Worm (Caenorhabditis elegans) whole organism, young adult: ENCODE results near the gene gcl-1.
A peak's percentile ranks its signal among the peaks of the same experiment; 100 is the strongest.

ENCODE experiments used
- F22D6.2 ChIP-seq: sonication (generic microtip); optimal IDR thresholded peaks from 2 replicates; lab custom pipeline; 2016; ENCODE audit warnings: mild to moderate bottlenecking, missing genetic modification characterization, missing compliant biosample characterization
- F49E8.2 ChIP-seq: sonication (generic microtip); optimal IDR thresholded peaks from 3 replicates; lab custom pipeline; 2017; ENCODE audit warnings: missing genetic modification characterization, mild to moderate bottlenecking, missing compliant biosample characterization, antibody characterized with exemption, moderate library complexity; ENCODE audit not compliant: insufficient read depth
- F52B5.7 ChIP-seq: sonication (generic microtip); optimal IDR thresholded peaks from 2 replicates; lab custom pipeline; 2016; ENCODE audit warnings: mild to moderate bottlenecking, missing genetic modification characterization, missing compliant biosample characterization
- K11D2.4 ChIP-seq: fragments of 200-800 bp; sonication (Bioruptor generic); IDR thresholded peaks from 2 replicates; pipeline ENCODE4 v1.3.6; 2022; ENCODE audit warnings: missing genetic modification reagents, missing genetic modification characterization, missing compliant biosample characterization
- K12H6.12 ChIP-seq: fragments of 200-800 bp; sonication (Bioruptor generic); optimal IDR thresholded peaks from 2 replicates; lab custom pipeline; 2018; ENCODE audit warnings: mild to moderate bottlenecking, missing genetic modification characterization, missing compliant biosample characterization
- Y53G8AR.9 ChIP-seq: fragments of 200-800 bp; sonication (Bioruptor generic); conservative IDR thresholded peaks from 2 replicates; pipeline ENCODE4 v1.3.6; 2022; ENCODE audit warnings: missing genetic modification reagents, missing genetic modification characterization, missing compliant biosample characterization
- Y56A3A.18 ChIP-seq: fragments of 200-800 bp; sonication (Bioruptor generic); IDR thresholded peaks from 2 replicates; pipeline ENCODE4 v1.3.6; 2022; ENCODE audit warnings: missing genetic modification reagents, missing genetic modification characterization, missing compliant biosample characterization
- Y67H2A.10 ChIP-seq: fragments of 200-800 bp; sonication (Bioruptor generic); conservative IDR thresholded peaks from 2 replicates; pipeline ENCODE4 v1.3.6; 2022; ENCODE audit warnings: missing genetic modification reagents, missing genetic modification characterization, missing compliant biosample characterization
- ama-1 ChIP-seq, 3 experiments: fragments of 150-350 bp in 1 of 3; sonication (generic microtip) in 2 of 3; optimal IDR thresholded peaks; 2 replicates each; lab custom pipeline; 2014 to 2018; ENCODE audit warnings: missing biosample characterization in 2 of 3, missing genetic modification characterization in 2 of 3, missing genetic modification reagents in 2 of 3
- atf-7 ChIP-seq: sonication (generic microtip); optimal IDR thresholded peaks from 2 replicates; lab custom pipeline; 2017; ENCODE audit warnings: mild to moderate bottlenecking, missing genetic modification characterization, missing compliant biosample characterization
- cebp-1 ChIP-seq, 2 experiments: fragments of 200-800 bp in 1 of 2; sonication (Bioruptor generic) in 1 of 2; sonication (generic microtip) in 1 of 2; IDR thresholded peaks in 1 of 2; optimal IDR thresholded peaks in 1 of 2; 2 replicates each; pipeline versions ENCODE4 v1.3.6 to Lab custom; 2017 to 2022; ENCODE audit warnings: missing compliant biosample characterization in 2 of 2, missing genetic modification characterization in 2 of 2, mild to moderate bottlenecking in 1 of 2, missing genetic modification reagents in 1 of 2, moderate library complexity in 1 of 2
- cebp-2 ChIP-seq: fragments of 200-800 bp; sonication (Bioruptor generic); IDR thresholded peaks from 2 replicates; pipeline ENCODE4 v1.3.6; 2022; ENCODE audit warnings: missing genetic modification characterization, missing compliant biosample characterization
- ceh-100 ChIP-seq: fragments of 200-800 bp; sonication (Bioruptor generic); IDR thresholded peaks from 2 replicates; pipeline ENCODE4 v1.3.6; 2022; ENCODE audit warnings: missing genetic modification reagents, missing genetic modification characterization, missing compliant biosample characterization
- ceh-27 ChIP-seq: fragments of 200-800 bp; sonication (Bioruptor generic); optimal IDR thresholded peaks from 2 replicates; lab custom pipeline; 2018; ENCODE audit warnings: mild to moderate bottlenecking, missing genetic modification characterization, moderate library complexity, missing compliant biosample characterization
- egl-44 ChIP-seq: fragments of 200-800 bp; sonication (Bioruptor generic); IDR thresholded peaks from 2 replicates; pipeline ENCODE4 v1.3.6; 2022; ENCODE audit warnings: missing genetic modification reagents, missing genetic modification characterization, missing compliant biosample characterization
- ekl-4 ChIP-seq: fragments of 200-800 bp; sonication (Bioruptor generic); IDR thresholded peaks from 2 replicates; pipeline ENCODE4 v1.3.6; 2022; ENCODE audit warnings: missing genetic modification reagents, missing genetic modification characterization, missing compliant biosample characterization
- ets-4 ChIP-seq: fragments of 200-800 bp; sonication (Bioruptor generic); optimal IDR thresholded peaks from 2 replicates; lab custom pipeline; 2018; ENCODE audit warnings: mild to moderate bottlenecking, missing genetic modification characterization, missing compliant biosample characterization
- fkh-3 ChIP-seq: sonication (generic microtip); optimal IDR thresholded peaks from 2 replicates; lab custom pipeline; 2016; ENCODE audit warnings: mild to moderate bottlenecking, missing genetic modification characterization, missing compliant biosample characterization
- gei-17 ChIP-seq: fragments of 200-800 bp; sonication (Bioruptor generic); optimal IDR thresholded peaks from 2 replicates; lab custom pipeline; 2018; ENCODE audit warnings: mild to moderate bottlenecking, missing genetic modification characterization, missing compliant biosample characterization
- let-526 ChIP-seq: fragments of 200-800 bp; sonication (Bioruptor generic); IDR thresholded peaks from 2 replicates; pipeline ENCODE4 v1.3.6; 2022; ENCODE audit warnings: missing genetic modification reagents, missing genetic modification characterization, missing compliant biosample characterization
- let-607 ChIP-seq, 2 experiments: fragments of 200-800 bp in 1 of 2; sonication (Bioruptor generic) in 1 of 2; sonication (generic microtip) in 1 of 2; optimal IDR thresholded peaks; 2 replicates each; lab custom pipeline; 2016 to 2018; ENCODE audit warnings: mild to moderate bottlenecking in 2 of 2, missing compliant biosample characterization in 2 of 2, missing genetic modification characterization in 2 of 2, moderate library complexity in 2 of 2, missing genotype in 1 of 2
- lin-40 ChIP-seq: sonication (generic microtip); optimal IDR thresholded peaks from 2 replicates; lab custom pipeline; 2016; ENCODE audit warnings: missing genetic modification characterization, mild to moderate bottlenecking, missing compliant biosample characterization, missing genotype, missing genetic modification reagents
- lin-54 ChIP-seq: fragments of 200-800 bp; sonication (Bioruptor generic); optimal IDR thresholded peaks from 2 replicates; lab custom pipeline; 2018; ENCODE audit warnings: mild to moderate bottlenecking, missing genetic modification characterization, missing compliant biosample characterization
- lir-1 ChIP-seq: fragments of 200-800 bp; sonication (Bioruptor generic); conservative IDR thresholded peaks from 2 replicates; pipeline ENCODE4 v1.3.6; 2022; ENCODE audit warnings: missing genetic modification reagents, missing genetic modification characterization, missing compliant biosample characterization
- madf-8 ChIP-seq: fragments of 200-800 bp; sonication (Bioruptor generic); conservative IDR thresholded peaks from 2 replicates; pipeline ENCODE4 v1.3.6; 2022; ENCODE audit warnings: missing genetic modification reagents, missing genetic modification characterization, missing compliant biosample characterization
- nfyb-1 ChIP-seq: fragments of 200-800 bp; sonication (Bioruptor generic); IDR thresholded peaks from 2 replicates; pipeline ENCODE4 v1.3.6; 2022; ENCODE audit warnings: missing genetic modification reagents, missing genetic modification characterization, missing compliant biosample characterization
- nhr-80 ChIP-seq: sonication (generic microtip); optimal IDR thresholded peaks from 2 replicates; lab custom pipeline; 2016; ENCODE audit warnings: missing genetic modification characterization, missing compliant biosample characterization
- nhr-90 ChIP-seq: sonication (generic microtip); optimal IDR thresholded peaks from 2 replicates; lab custom pipeline; 2016; ENCODE audit warnings: missing genotype, mild to moderate bottlenecking, missing genetic modification characterization, missing compliant biosample characterization
- sea-2 ChIP-seq: fragments of 200-800 bp; sonication (Bioruptor generic); IDR thresholded peaks from 2 replicates; pipeline ENCODE4 v1.3.6; 2022; ENCODE audit warnings: missing genetic modification characterization, missing compliant biosample characterization
- snpc-4 ChIP-seq, 5 experiments: fragments of 150-350 bp in 1 of 5; sonication (generic microtip) in 4 of 5; optimal IDR thresholded peaks; 2 replicates each; lab custom pipeline; 2014 to 2018; ENCODE audit warnings: missing genetic modification characterization in 5 of 5, missing biosample characterization in 3 of 5, antibody characterized with exemption in 2 of 5, mild to moderate bottlenecking in 2 of 5, missing compliant biosample characterization in 2 of 5, missing genotype in 2 of 5, moderate library complexity in 2 of 5, missing genetic modification reagents in 1 of 5
- somi-1 ChIP-seq: fragments of 200-800 bp; sonication (Bioruptor generic); optimal IDR thresholded peaks from 2 replicates; lab custom pipeline; 2018; ENCODE audit warnings: mild to moderate bottlenecking, missing genetic modification characterization, missing compliant biosample characterization
- tbp1 ChIP-seq: fragments of 200-800 bp; sonication (Bioruptor generic); optimal IDR thresholded peaks from 2 replicates; lab custom pipeline; 2018; ENCODE audit warnings: mild to moderate bottlenecking, missing genetic modification characterization, missing compliant biosample characterization
- tlf-1 ChIP-seq: fragments of 200-800 bp; sonication (Bioruptor generic); optimal IDR thresholded peaks from 2 replicates; lab custom pipeline; 2018; ENCODE audit warnings: mild to moderate bottlenecking, missing genetic modification characterization, missing compliant biosample characterization
- ztf-18 ChIP-seq: sonication (generic microtip); optimal IDR thresholded peaks from 2 replicates; lab custom pipeline; 2016; ENCODE audit warnings: missing genotype, mild to moderate bottlenecking, missing genetic modification characterization, missing compliant biosample characterization
- ztf-22 ChIP-seq: fragments of 200-800 bp; sonication (Bioruptor generic); optimal IDR thresholded peaks from 2 replicates; lab custom pipeline; 2018; ENCODE audit warnings: mild to moderate bottlenecking, missing genetic modification characterization, moderate library complexity, missing compliant biosample characterization
- ztf-26 ChIP-seq: sonication (generic microtip); optimal IDR thresholded peaks from 2 replicates; lab custom pipeline; 2017; ENCODE audit warnings: missing genetic modification characterization, missing compliant biosample characterization
- ztf-6 ChIP-seq: fragments of 200-800 bp; sonication (Bioruptor generic); IDR thresholded peaks from 2 replicates; pipeline ENCODE4 v1.3.6; 2022; ENCODE audit warnings: missing genetic modification reagents, missing genetic modification characterization, missing compliant biosample characterization

Gene gcl-1

ce11 chrIV:13395255-13395654 is 17.4 kb downstream of the gcl-1 start (continued):
- peak; percentile 44 for TF ChIP-seq lin-54 (GFP tag; lab: Kevin White, UChicago)
- no peak for TF ChIP-seq F49E8.2 (tag; lab: Kevin White, UChicago)
- TF ChIP-seq Y56A3A.18 (GFP tag; lab: Robert Waterston, UW) = 0 out of 2 replicates have a peak, but pooled peaks have one; percentile 43
- TF ChIP-seq fkh-3 (tag; lab: Kevin White, UChicago) = no peak
- peak; percentile 58 for TF ChIP-seq egl-44 (GFP tag; lab: Robert Waterston, UW)
- TF ChIP-seq snpc-4 (GFP tag; optimal IDR thresholded peaks at IDR 0.05; lab: Kevin White, UChicago) = no peak
- peak in 3 of 4 experiments; percentile 30 to 51 (median 42) for TF ChIP-seq snpc-4 (tag; optimal IDR thresholded peaks at IDR 0.05; lab: Kevin White, UChicago)
- TF ChIP-seq tbp1 (GFP tag; lab: Kevin White, UChicago) = peak; percentile 57
- no peak for TF ChIP-seq ets-4 (GFP tag; lab: Kevin White, UChicago)
- peak; percentile 19 for TF ChIP-seq F22D6.2 (tag; lab: Kevin White, UChicago)
- TF ChIP-seq ztf-6 (GFP tag; lab: Robert Waterston, UW) = 0 out of 2 replicates have a peak, but pooled peaks have one; percentile 74
- TF ChIP-seq K12H6.12 (tag; lab: Kevin White, UChicago) = peak; percentile 82
- TF ChIP-seq let-607 (tag; optimal IDR thresholded peaks at IDR 0.05; lab: Kevin White, UChicago) = peak in 1 of 2 experiments; percentile 49
- TF ChIP-seq nfyb-1 (GFP tag; lab: Robert Waterston, UW) = 0 out of 2 replicates have a peak, but pooled peaks have one; percentile 51
- TF ChIP-seq sea-2 (GFP tag; lab: Robert Waterston, UW) = no peak
- 0 out of 2 replicates have a peak, but pooled peaks have one; percentile 6 for TF ChIP-seq cebp-2 (GFP tag; lab: Robert Waterston, UW)

- peak; percentile 42 for TF ChIP-seq ama-1 (optimal IDR thresholded peaks at IDR 0.05; lab: Kevin White, UChicago)
- no peak for TF ChIP-seq ama-1 (GFP tag; optimal IDR thresholded peaks at IDR 0.05; lab: Kevin White, UChicago)
- TF ChIP-seq ceh-100 (GFP tag; lab: Robert Waterston, UW) = no peak
- no peak for TF ChIP-seq Y53G8AR.9 (GFP tag; lab: Robert Waterston, UW)
These were observed 18.0 kb downstream of the gcl-1 start for ce11 chrIV:13394686-13395085.

- TF ChIP-seq tlf-1 (GFP tag; lab: Kevin White, UChicago) = peak; percentile 5
- no peak for TF ChIP-seq F52B5.7 (tag; lab: Kevin White, UChicago)
- 0 out of 2 replicates have a peak, but pooled peaks have one; percentile 12 for TF ChIP-seq K11D2.4 (GFP tag; lab: Robert Waterston, UW)
- TF ChIP-seq nfyb-1 (GFP tag; lab: Robert Waterston, UW) = peak; percentile 69
- TF ChIP-seq somi-1 (GFP tag; lab: Kevin White, UChicago) = peak; percentile 25
- TF ChIP-seq ztf-26 (tag; lab: Kevin White, UChicago) = peak; percentile 55
- TF ChIP-seq ekl-4 (GFP tag; lab: Robert Waterston, UW) = no peak
- peak; percentile 53 for TF ChIP-seq nhr-90 (tag; lab: Kevin White, UChicago)
- 0 out of 2 replicates have a peak, but pooled peaks have one; percentile 7 for TF ChIP-seq lir-1 (GFP tag; lab: Robert Waterston, UW)
- peak; percentile 38 for TF ChIP-seq ztf-22 (GFP tag; lab: Kevin White, UChicago)
- TF ChIP-seq gei-17 (GFP tag; lab: Kevin White, UChicago) = no peak
- TF ChIP-seq ceh-27 (GFP tag; lab: Kevin White, UChicago) = no peak
- no peak for TF ChIP-seq let-526 (GFP tag; lab: Robert Waterston, UW)
- TF ChIP-seq atf-7 (tag; lab: Kevin White, UChicago) = peak; percentile 44
- TF ChIP-seq ztf-18 (tag; lab: Kevin White, UChicago) = no peak
- TF ChIP-seq nhr-80 (tag; lab: Kevin White, UChicago) = peak; percentile 81
- TF ChIP-seq Y67H2A.10 (GFP tag; lab: Robert Waterston, UW) = no peak
- TF ChIP-seq tbp1 (GFP tag; lab: Kevin White, UChicago) = peak; percentile 7
- TF ChIP-seq let-607 (tag; optimal IDR thresholded peaks at IDR 0.05; lab: Kevin White, UChicago) = peak in 1 of 2 experiments; percentile 41
- TF ChIP-seq lin-40 (tag; lab: Kevin White, UChicago) = peak; percentile 77
- TF ChIP-seq Y53G8AR.9 (GFP tag; lab: Robert Waterston, UW) = 0 out of 2 replicates have a peak, but pooled peaks have one; percentile 41
- TF ChIP-seq madf-8 = no peak
- TF ChIP-seq cebp-1 (GFP tag; IDR thresholded peaks at IDR 0.05; lab: Robert Waterston, UW) = no peak; the same call in 1 of the 2 replicates
- TF ChIP-seq cebp-1 (tag; optimal IDR thresholded peaks at IDR 0.05; lab: Kevin White, UChicago) = peak; percentile 34
- no peak for TF ChIP-seq lin-54 (GFP tag; lab: Kevin White, UChicago)
- no peak for TF ChIP-seq snpc-4 (GFP tag; optimal IDR thresholded peaks at IDR 0.05; lab: Kevin White, UChicago)
- peak in 1 of 4 experiments; percentile 0 for TF ChIP-seq snpc-4 (tag; optimal IDR thresholded peaks at IDR 0.05; lab: Kevin White, UChicago)
These were observed 19.4 kb downstream of the gcl-1 start for ce11 chrIV:13393246-13393716.
